Fruit fly (Drosophila melanogaster): ENCODE measurements around the gene CG43935.

dm6 chr3R:27061916-27062315, 3.3 kb upstream of the CG43935 start, which contains the start of gene CG34292:
- TF ChIP-seq ttk (optimal IDR thresholded peaks at IDR 0.05): no peak
- no peak for TF ChIP-seq psq (optimal IDR thresholded peaks at IDR 0.05)
